Fruit fly (Drosophila melanogaster) whole organism, prepupa: ENCODE results near the gene CG13603.

Experiments used
- Blimp-1 ChIP-seq: fragments of 200-800 bp; sonication (Bioruptor generic); optimal IDR thresholded peaks from 3 replicates; lab custom pipeline; 2017; ENCODE audit warnings: missing biosample characterization, missing genetic modification characterization, mild to moderate bottlenecking, moderate library complexity, missing genetic modification reagents
- CG10631 ChIP-seq: fragments of 200-800 bp; sonication (Bioruptor generic); optimal IDR thresholded peaks from 2 replicates; lab custom pipeline; 2016; ENCODE audit warnings: missing biosample characterization, missing genetic modification characterization
- CG10669 ChIP-seq: fragments of 200-800 bp; sonication (Bioruptor generic); optimal IDR thresholded peaks from 3 replicates; lab custom pipeline; 2018; ENCODE audit warnings: missing biosample characterization, mild to moderate bottlenecking, missing genetic modification characterization, moderate library complexity
- CG11294 ChIP-seq: fragments of 200-800 bp; sonication (Bioruptor generic); IDR thresholded peaks from 2 replicates; pipeline ENCODE4 v1.3.6; 2022; ENCODE audit warnings: missing biosample characterization, missing genetic modification characterization
- CG11902 ChIP-seq: fragments of 200-800 bp; sonication (Bioruptor generic); optimal IDR thresholded peaks from 3 replicates; lab custom pipeline; 2016; ENCODE audit warnings: missing biosample characterization, missing genetic modification characterization
- CG1621 ChIP-seq: fragments of 200-800 bp; sonication (Bioruptor generic); optimal IDR thresholded peaks from 3 replicates; lab custom pipeline; 2018; ENCODE audit warnings: missing biosample characterization, mild to moderate bottlenecking, missing genetic modification characterization
- CG3032 ChIP-seq: fragments of 200-800 bp; optimal IDR thresholded peaks from 2 replicates; lab custom pipeline; 2019; ENCODE audit warnings: missing biosample characterization, mild to moderate bottlenecking, missing genetic modification characterization, moderate library complexity
- CG32006 ChIP-seq: fragments of 200-800 bp; sonication (Bioruptor generic); optimal IDR thresholded peaks from 3 replicates; lab custom pipeline; 2017; ENCODE audit warnings: missing biosample characterization, mild to moderate bottlenecking, missing genetic modification characterization
- CG3919 ChIP-seq: fragments of 200-800 bp; sonication (Bioruptor generic); optimal IDR thresholded peaks from 3 replicates; lab custom pipeline; 2016; ENCODE audit warnings: missing biosample characterization, missing genetic modification characterization
- CG4318 ChIP-seq: fragments of 200-800 bp; sonication (Bioruptor generic); optimal IDR thresholded peaks from 3 replicates; lab custom pipeline; 2017; ENCODE audit warnings: missing biosample characterization, mild to moderate bottlenecking, missing genetic modification characterization
- CG6163 ChIP-seq: fragments of 200-800 bp; sonication (Bioruptor generic); IDR thresholded peaks from 3 replicates; pipeline ENCODE4 v1.3.6; 2022; ENCODE audit warnings: missing biosample characterization, missing genetic modification characterization
- CG6792 ChIP-seq: fragments of 200-800 bp; sonication (Bioruptor generic); optimal IDR thresholded peaks from 3 replicates; lab custom pipeline; 2016; ENCODE audit warnings: missing biosample characterization, missing genetic modification characterization
- CG6808 ChIP-seq: fragments of 200-800 bp; sonication (Bioruptor generic); optimal IDR thresholded peaks from 3 replicates; lab custom pipeline; 2017; ENCODE audit warnings: missing biosample characterization, missing genetic modification characterization, mild to moderate bottlenecking, moderate library complexity, missing genetic modification reagents
- CG6854 ChIP-seq: fragments of 200-800 bp; sonication (Bioruptor generic); optimal IDR thresholded peaks from 2 replicates; lab custom pipeline; 2017; ENCODE audit warnings: missing biosample characterization, mild to moderate bottlenecking, missing genetic modification characterization
- CG7368 ChIP-seq: fragments of 200-800 bp; sonication (Bioruptor generic); optimal IDR thresholded peaks from 3 replicates; lab custom pipeline; 2016; ENCODE audit warnings: missing biosample characterization, missing genetic modification characterization
- CG8119 ChIP-seq: fragments of 200-800 bp; sonication (Bioruptor generic); IDR thresholded peaks from 3 replicates; pipeline ENCODE4 v1.3.6; 2022; ENCODE audit warnings: missing biosample characterization, missing genetic modification characterization
- CG8319 ChIP-seq: fragments of 200-800 bp; sonication (Bioruptor generic); optimal IDR thresholded peaks from 3 replicates; lab custom pipeline; 2016; ENCODE audit warnings: missing biosample characterization, missing genetic modification characterization
- CG9139 ChIP-seq: fragments of 200-800 bp; sonication (Bioruptor generic); optimal IDR thresholded peaks from 3 replicates; lab custom pipeline; 2017; ENCODE audit warnings: missing biosample characterization, mild to moderate bottlenecking, missing genetic modification characterization
- Eip75B ChIP-seq: fragments of 200-800 bp; sonication (Bioruptor generic); optimal IDR thresholded peaks from 3 replicates; lab custom pipeline; 2016; ENCODE audit warnings: missing biosample characterization, missing genetic modification characterization
- Eip93F ChIP-seq: fragments of 200-800 bp; sonication (Bioruptor generic); optimal IDR thresholded peaks from 2 replicates; lab custom pipeline; 2016; ENCODE audit warnings: missing biosample characterization, mild to moderate bottlenecking, missing genetic modification characterization
- Ets21C ChIP-seq: fragments of 200-800 bp; sonication (Bioruptor generic); optimal IDR thresholded peaks from 3 replicates; lab custom pipeline; 2016; ENCODE audit warnings: missing biosample characterization, missing genetic modification characterization
- Ets96B ChIP-seq: fragments of 200-800 bp; optimal IDR thresholded peaks from 2 replicates; lab custom pipeline; 2019; ENCODE audit warnings: missing biosample characterization, mild to moderate bottlenecking, missing genetic modification characterization, moderate library complexity
- Gug ChIP-seq: fragments of 200-800 bp; sonication (Bioruptor generic); IDR thresholded peaks from 2 replicates; pipeline ENCODE4 v1.3.6; 2022; ENCODE audit warnings: missing biosample characterization, missing genetic modification characterization
- Hr38 ChIP-seq: sonication (Bioruptor generic); optimal IDR thresholded peaks from 2 replicates; lab custom pipeline; 2016; ENCODE audit warnings: missing biosample characterization, missing genetic modification characterization
- Hr4 ChIP-seq: fragments of 200-800 bp; sonication (Bioruptor generic); optimal IDR thresholded peaks from 3 replicates; lab custom pipeline; 2016; ENCODE audit warnings: missing biosample characterization, missing genetic modification characterization
- Lpt ChIP-seq: fragments of 200-800 bp; sonication (Bioruptor generic); optimal IDR thresholded peaks from 3 replicates; lab custom pipeline; 2016; ENCODE audit warnings: missing biosample characterization, missing genetic modification characterization
- OdsH ChIP-seq: fragments of 200-800 bp; sonication (Bioruptor generic); optimal IDR thresholded peaks from 3 replicates; lab custom pipeline; 2016; ENCODE audit warnings: missing biosample characterization, missing genetic modification characterization
- Smox ChIP-seq: fragments of 200-800 bp; sonication (Bioruptor generic); optimal IDR thresholded peaks from 3 replicates; lab custom pipeline; 2016; ENCODE audit warnings: missing biosample characterization, missing genetic modification characterization
- Sox102F ChIP-seq: fragments of 200-800 bp; sonication (Bioruptor generic); optimal IDR thresholded peaks from 2 replicates; lab custom pipeline; 2016; ENCODE audit warnings: missing biosample characterization, mild to moderate bottlenecking, missing genetic modification characterization
- Sox15 ChIP-seq: fragments of 200-800 bp; sonication (Bioruptor generic); optimal IDR thresholded peaks from 3 replicates; lab custom pipeline; 2016; ENCODE audit warnings: missing biosample characterization, missing genetic modification characterization
- achi ChIP-seq: fragments of 200-800 bp; sonication (Bioruptor generic); optimal IDR thresholded peaks from 3 replicates; lab custom pipeline; 2016; ENCODE audit warnings: missing biosample characterization, missing genetic modification characterization
- acj6 ChIP-seq: fragments of 200-800 bp; sonication (Bioruptor generic); optimal IDR thresholded peaks from 3 replicates; lab custom pipeline; 2016; ENCODE audit warnings: missing biosample characterization, missing genetic modification characterization
- cyc ChIP-seq: fragments of 200-800 bp; sonication (Bioruptor generic); optimal IDR thresholded peaks from 3 replicates; lab custom pipeline; 2016; ENCODE audit warnings: missing biosample characterization, missing genetic modification characterization
- dsx ChIP-seq: fragments of 200-800 bp; optimal IDR thresholded peaks from 3 replicates; lab custom pipeline; 2019; ENCODE audit warnings: missing biosample characterization, mild to moderate bottlenecking, missing genetic modification characterization, moderate library complexity; ENCODE audit not compliant: poor library complexity, severe bottlenecking
- esn ChIP-seq: fragments of 200-800 bp; sonication (Bioruptor generic); optimal IDR thresholded peaks from 2 replicates; lab custom pipeline; 2016; ENCODE audit warnings: missing biosample characterization, mild to moderate bottlenecking, missing genetic modification characterization, moderate library complexity
- fd85E ChIP-seq: fragments of 200-800 bp; sonication (Bioruptor generic); optimal IDR thresholded peaks from 3 replicates; lab custom pipeline; 2016; ENCODE audit warnings: missing biosample characterization, missing genetic modification characterization
- fkh ChIP-seq: fragments of 200-800 bp; sonication (Bioruptor generic); optimal IDR thresholded peaks from 3 replicates; lab custom pipeline; 2017; ENCODE audit warnings: missing biosample characterization, mild to moderate bottlenecking, missing genetic modification characterization, moderate library complexity
- lz ChIP-seq: fragments of 200-800 bp; sonication (Bioruptor generic); optimal IDR thresholded peaks from 3 replicates; lab custom pipeline; 2016; ENCODE audit warnings: missing biosample characterization, missing genetic modification characterization
- pdm3 ChIP-seq: fragments of 200-800 bp; sonication (Bioruptor generic); optimal IDR thresholded peaks from 3 replicates; lab custom pipeline; 2016; ENCODE audit warnings: missing biosample characterization, missing genetic modification characterization
- salr ChIP-seq, 2 experiments: fragments of 200-800 bp; sonication (Bioruptor generic); optimal IDR thresholded peaks; 3 replicates each; lab custom pipeline; 2016 to 2018; ENCODE audit warnings: missing biosample characterization in 2 of 2, missing genetic modification characterization in 2 of 2, mild to moderate bottlenecking in 1 of 2
- ss ChIP-seq, 2 experiments: fragments of 200-800 bp; sonication (Bioruptor generic); optimal IDR thresholded peaks; 2 replicates in 1 of 2; 3 replicates in 1 of 2; lab custom pipeline; 2017 to 2018; ENCODE audit warnings: mild to moderate bottlenecking in 2 of 2, missing biosample characterization in 2 of 2, missing genetic modification characterization in 2 of 2, moderate library complexity in 1 of 2
- topi ChIP-seq: fragments of 200-800 bp; sonication (Bioruptor generic); optimal IDR thresholded peaks from 3 replicates; lab custom pipeline; 2016; ENCODE audit warnings: missing biosample characterization, missing genetic modification characterization

CG13603 gene

DNA sequence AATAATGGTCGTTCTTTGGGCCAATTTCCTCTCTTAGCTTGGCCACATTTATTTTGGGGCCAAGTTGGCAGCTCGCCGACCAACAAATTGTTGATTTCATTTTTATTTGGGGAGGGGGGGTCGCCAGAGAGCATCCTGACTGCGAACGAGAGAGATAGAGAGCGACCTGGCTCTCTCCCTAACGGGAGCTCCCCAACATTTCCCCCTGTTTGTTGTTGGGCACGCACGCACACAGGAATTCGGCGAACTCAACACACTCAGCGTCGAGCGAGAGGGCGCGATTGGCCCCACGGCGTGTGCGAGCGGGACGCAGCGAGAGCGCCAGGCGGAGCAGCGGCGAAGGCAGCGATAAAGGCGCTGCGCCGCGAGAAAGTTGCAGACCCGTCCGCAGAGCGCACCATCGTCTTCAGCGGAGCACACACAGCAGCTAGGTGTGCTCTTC, 23.6 kb downstream of the CG13603 start, which contains the start of gene CG31140 (continued):
- TF ChIP-seq Smox (GFP tag; lab: Kevin White, UChicago), result no peak
- no peak for TF ChIP-seq CG6792 (GFP tag; lab: Kevin White, UChicago)
- no peak for TF ChIP-seq CG10631 (GFP tag; lab: Kevin White, UChicago)
- no peak for TF ChIP-seq Eip93F (GFP tag; lab: Kevin White, UChicago)
- no peak for TF ChIP-seq Hr38
- peak; percentile 27 for TF ChIP-seq CG6808
- peak; percentile 31 for TF ChIP-seq fd85E (GFP tag; lab: Kevin White, UChicago)
- peak; percentile 31 for TF ChIP-seq Eip75B (GFP tag; lab: Kevin White, UChicago)
- no peak for TF ChIP-seq acj6 (GFP tag; lab: Kevin White, UChicago)
- TF ChIP-seq esn (GFP tag; lab: Kevin White, UChicago), result peak; percentile 25
- no peak for TF ChIP-seq Hr4 (GFP tag; lab: Kevin White, UChicago)
- TF ChIP-seq CG6163 (GFP tag; lab: Robert Waterston, UW), result peak; percentile 57; the same call in 2 of the 3 replicates

dm6 chr3R:23960865-23961264, 25.5 kb downstream of the CG13603 start:
- TF ChIP-seq CG9139, result no peak
- no peak for TF ChIP-seq fkh (GFP tag; lab: Kevin White, UChicago)
- no peak for TF ChIP-seq Ets96B (tag; lab: Kevin White, UChicago)
- TF ChIP-seq OdsH (GFP tag; lab: Kevin White, UChicago), result no peak
- no peak for TF ChIP-seq CG6792 (GFP tag; lab: Kevin White, UChicago)
- no peak for TF ChIP-seq CG1621 (tag; lab: Kevin White, UChicago)
- no peak for TF ChIP-seq Sox102F (GFP tag; lab: Kevin White, UChicago)
- no peak for TF ChIP-seq CG11294
- no peak for TF ChIP-seq CG3032 (tag; lab: Kevin White, UChicago)
- no peak for TF ChIP-seq dsx (GFP tag; lab: Kevin White, UChicago)
- no peak for TF ChIP-seq esn (GFP tag; lab: Kevin White, UChicago)
- no peak for TF ChIP-seq Blimp-1 (GFP tag; lab: Kevin White, UChicago)

DNA sequence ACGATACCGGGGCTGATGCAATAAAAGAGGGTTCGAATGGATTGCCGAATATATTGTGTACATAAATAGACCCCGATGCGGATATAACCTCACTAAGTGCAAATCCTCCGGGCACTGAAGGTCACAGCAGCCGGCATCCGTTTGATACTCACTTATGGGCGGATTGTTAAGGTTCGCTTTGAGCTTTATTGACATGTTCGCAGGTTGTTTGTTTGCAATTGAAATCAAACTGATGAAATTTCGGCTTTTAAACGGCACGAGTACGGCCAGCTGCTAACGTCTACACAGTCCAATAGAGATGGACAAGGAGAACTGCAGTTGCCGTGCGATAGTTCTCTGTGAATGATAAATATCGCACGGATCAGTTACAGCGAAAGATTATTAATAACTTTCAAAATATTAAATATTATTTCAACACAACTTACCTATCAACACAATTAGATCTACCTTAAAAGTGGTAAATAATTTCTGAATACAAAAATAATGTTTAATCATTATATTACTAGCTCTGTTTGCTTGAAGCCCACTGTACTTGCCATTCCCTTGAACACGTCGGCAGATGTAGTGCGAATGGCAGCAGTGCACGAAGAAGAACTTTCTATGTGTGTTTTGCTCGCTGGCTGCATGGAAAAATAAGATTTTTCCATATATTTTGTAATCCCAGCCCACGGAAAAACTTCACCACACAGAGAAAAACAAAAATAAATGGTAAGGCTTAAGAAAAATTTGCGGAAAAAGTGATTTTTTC, 28.1 kb downstream of the CG13603 start, which contains the start of the genes GluProRS and AP-1sigma:
Gene GluProRS (minus strand): TSS at position 301 of the 748 bp plus-strand sequence.
Gene AP-1sigma (plus strand): TSS at position 561 of the 748 bp plus-strand sequence.
- peak; percentile 60 for TF ChIP-seq Blimp-1 (GFP tag; lab: Kevin White, UChicago)
- peak; percentile 87 for TF ChIP-seq CG3919
- TF ChIP-seq Gug (GFP tag; lab: Robert Waterston, UW), result peak; percentile 90
- peak; percentile 81 for TF ChIP-seq Sox15 (GFP tag; lab: Kevin White, UChicago)
- TF ChIP-seq CG8119 (GFP tag; lab: Robert Waterston, UW), result peak; percentile 90
- TF ChIP-seq Hr38, result no peak
- peak; percentile 87 for TF ChIP-seq Eip75B (GFP tag; lab: Kevin White, UChicago)
- TF ChIP-seq dsx (GFP tag; lab: Kevin White, UChicago), result peak; percentile 76
- TF ChIP-seq lz (GFP tag; lab: Kevin White, UChicago), result peak; percentile 92
- TF ChIP-seq ss (GFP tag; optimal IDR thresholded peaks at IDR 0.05; lab: Kevin White, UChicago), result peak; percentile 20 to 65
- TF ChIP-seq CG11294, result peak; percentile 91
- TF ChIP-seq cyc (GFP tag; lab: Kevin White, UChicago), result peak; percentile 89
- peak; percentile 86 for TF ChIP-seq CG3032 (tag; lab: Kevin White, UChicago)
- peak; percentile 77 for TF ChIP-seq CG4318 (GFP tag; lab: Kevin White, UChicago)
- TF ChIP-seq Lpt, result peak; percentile 62
- peak; percentile 82 for TF ChIP-seq Ets96B (tag; lab: Kevin White, UChicago)
- TF ChIP-seq OdsH (GFP tag; lab: Kevin White, UChicago), result peak; percentile 92
- peak; percentile 50 for TF ChIP-seq fd85E (GFP tag; lab: Kevin White, UChicago)
- TF ChIP-seq esn (GFP tag; lab: Kevin White, UChicago), result peak; percentile 93
- TF ChIP-seq CG9139, result no peak
- peak; percentile 89 for TF ChIP-seq CG11902 (GFP tag; lab: Kevin White, UChicago)
- TF ChIP-seq salr (GFP tag; optimal IDR thresholded peaks at IDR 0.05; lab: Kevin White, UChicago), result peak in 1 of 2 experiments; percentile 76
- TF ChIP-seq achi (GFP tag; lab: Kevin White, UChicago), result peak; percentile 79
- peak; percentile 87 for TF ChIP-seq Ets21C (GFP tag; lab: Kevin White, UChicago)
- TF ChIP-seq CG10631 (GFP tag; lab: Kevin White, UChicago), result peak; percentile 92
- TF ChIP-seq CG6808, result peak; percentile 67
- peak; percentile 81 for TF ChIP-seq CG10669 (GFP tag; lab: Kevin White, UChicago)
- peak; percentile 90 for TF ChIP-seq pdm3 (GFP tag; lab: Kevin White, UChicago)
- peak; percentile 57 for TF ChIP-seq Eip93F (GFP tag; lab: Kevin White, UChicago)
- peak; percentile 76 for TF ChIP-seq CG7368
- peak; percentile 94 for TF ChIP-seq CG6163 (GFP tag; lab: Robert Waterston, UW)
- TF ChIP-seq topi (GFP tag; lab: Kevin White, UChicago), result peak; percentile 87
- TF ChIP-seq CG6854 (GFP tag; lab: Kevin White, UChicago), result no peak
- peak; percentile 80 for TF ChIP-seq fkh (GFP tag; lab: Kevin White, UChicago)
- TF ChIP-seq CG8319 (GFP tag; lab: Kevin White, UChicago), result peak; percentile 79
- TF ChIP-seq CG32006, result peak; percentile 85
